Worm (Caenorhabditis elegans) whole organism, L3 larva: ENCODE data around the gene K09B11.4.
"Not testable (repeated sequence)": the region's sequence is repeated elsewhere in the genome, so short reads cannot be mapped to it uniquely, and the experiment has no call there.

Experiments used
- R02D3.7 ChIP-seq: fragments of 150-350 bp; optimal IDR thresholded peaks from 2 replicates; lab custom pipeline; 2014; ENCODE audit warnings: missing biosample characterization, missing genetic modification characterization
- ZK546.5 ChIP-seq: sonication (generic microtip); optimal IDR thresholded peaks from 2 replicates; lab custom pipeline; 2017; ENCODE audit warnings: missing biosample characterization, missing genetic modification characterization
- aly-2 ChIP-seq: fragments of 150-350 bp; optimal IDR thresholded peaks from 2 replicates; lab custom pipeline; 2014; ENCODE audit warnings: missing biosample characterization, missing genetic modification characterization
- ama-1 ChIP-seq: fragments of 150-350 bp; optimal IDR thresholded peaks from 2 replicates; lab custom pipeline; 2018
- ceh-16 ChIP-seq: sonication (generic microtip); optimal IDR thresholded peaks from 2 replicates; lab custom pipeline; 2017; ENCODE audit warnings: missing biosample characterization, missing genetic modification characterization
- ceh-28 ChIP-seq: fragments of 150-350 bp; optimal IDR thresholded peaks from 2 replicates; lab custom pipeline; 2014; ENCODE audit warnings: missing biosample characterization, missing genetic modification reagents, missing genetic modification characterization
- ceh-9 ChIP-seq: sonication (generic microtip); optimal IDR thresholded peaks from 2 replicates; lab custom pipeline; 2018; ENCODE audit warnings: missing biosample characterization, missing genetic modification characterization
- daf-12 ChIP-seq: fragments of 150-350 bp; optimal IDR thresholded peaks from 2 replicates; lab custom pipeline; 2014; ENCODE audit warnings: missing biosample characterization, missing genetic modification reagents, missing genetic modification characterization
- egl-5 ChIP-seq: fragments of 150-350 bp; optimal IDR thresholded peaks from 2 replicates; lab custom pipeline; 2017; ENCODE audit warnings: missing biosample characterization, missing genetic modification reagents, missing genetic modification characterization, inconsistent platforms
- elt-1 ChIP-seq: fragments of 150-350 bp; optimal IDR thresholded peaks from 2 replicates; lab custom pipeline; 2014; ENCODE audit warnings: missing biosample characterization, missing genetic modification characterization
- elt-3 ChIP-seq, 3 experiments: fragments of 150-350 bp in 1 of 3; sonication (generic microtip) in 2 of 3; optimal IDR thresholded peaks; 2 replicates in 2 of 3; 4 replicates in 1 of 3; lab custom pipeline; 2014 to 2017; ENCODE audit warnings: missing biosample characterization in 3 of 3, missing genetic modification characterization in 3 of 3
- eor-1 ChIP-seq, 2 experiments: fragments of 150-350 bp; optimal IDR thresholded peaks; 2 replicates each; lab custom pipeline; 2014 to 2018; ENCODE audit warnings: missing biosample characterization in 2 of 2, missing genetic modification characterization in 2 of 2
- fos-1 ChIP-seq: fragments of 150-350 bp; optimal IDR thresholded peaks from 2 replicates; lab custom pipeline; 2014; ENCODE audit warnings: missing biosample characterization, missing genetic modification characterization
- hmg-11 ChIP-seq: sonication (generic microtip); optimal IDR thresholded peaks from 2 replicates; lab custom pipeline; 2016; ENCODE audit warnings: missing genetic modification characterization, missing compliant biosample characterization
- lin-15B ChIP-seq: fragments of 150-350 bp; optimal IDR thresholded peaks from 2 replicates; lab custom pipeline; 2014; ENCODE audit warnings: missing biosample characterization, missing genetic modification characterization
- lin-39 ChIP-seq: fragments of 150-350 bp; optimal IDR thresholded peaks from 2 replicates; lab custom pipeline; 2018; ENCODE audit warnings: missing biosample characterization, missing genetic modification reagents, missing genetic modification characterization
- lsy-12 ChIP-seq: sonication (generic microtip); optimal IDR thresholded peaks from 2 replicates; lab custom pipeline; 2016; ENCODE audit warnings: mild to moderate bottlenecking, missing genetic modification characterization, missing compliant biosample characterization
- nfya-1 ChIP-seq: sonication (generic microtip); optimal IDR thresholded peaks from 2 replicates; lab custom pipeline; 2017; ENCODE audit warnings: missing genetic modification characterization, mild to moderate bottlenecking, missing compliant biosample characterization, antibody characterized with exemption, moderate library complexity; ENCODE audit not compliant: insufficient read depth
- nhr-11 ChIP-seq: fragments of 150-350 bp; optimal IDR thresholded peaks from 2 replicates; lab custom pipeline; 2014; ENCODE audit warnings: missing biosample characterization, missing genetic modification characterization
- nhr-12 ChIP-seq: fragments of 150-350 bp; optimal IDR thresholded peaks from 2 replicates; lab custom pipeline; 2014; ENCODE audit warnings: missing biosample characterization, missing genetic modification characterization
- nhr-23 ChIP-seq: fragments of 150-350 bp; optimal IDR thresholded peaks from 2 replicates; lab custom pipeline; 2014; ENCODE audit warnings: missing biosample characterization, missing genetic modification reagents, missing genetic modification characterization
- nhr-237 ChIP-seq: fragments of 150-350 bp; optimal IDR thresholded peaks from 2 replicates; lab custom pipeline; 2014; ENCODE audit warnings: missing biosample characterization, missing genetic modification characterization
- nhr-28 ChIP-seq: fragments of 150-350 bp; optimal IDR thresholded peaks from 2 replicates; lab custom pipeline; 2014; ENCODE audit warnings: missing biosample characterization, missing genetic modification characterization
- nhr-43 ChIP-seq: sonication (generic microtip); optimal IDR thresholded peaks from 2 replicates; lab custom pipeline; 2016; ENCODE audit warnings: mild to moderate bottlenecking, missing genetic modification characterization, missing compliant biosample characterization; ENCODE audit not compliant: poor library complexity, severe bottlenecking
- nhr-67 ChIP-seq: fragments of 150-350 bp; optimal IDR thresholded peaks from 2 replicates; lab custom pipeline; 2014; ENCODE audit warnings: missing biosample characterization, missing genetic modification characterization
- nhr-76 ChIP-seq: fragments of 150-350 bp; sonication (generic microtip); optimal IDR thresholded peaks from 5 replicates; lab custom pipeline; 2014; ENCODE audit warnings: missing biosample characterization, missing genetic modification characterization
- pha-4 ChIP-seq: fragments of 150-350 bp; optimal IDR thresholded peaks from 2 replicates; lab custom pipeline; 2014; ENCODE audit warnings: missing biosample characterization, missing genetic modification reagents, missing genetic modification characterization
- sea-2 ChIP-seq: fragments of 150-350 bp; sonication (generic microtip); optimal IDR thresholded peaks from 4 replicates; lab custom pipeline; 2014; ENCODE audit warnings: missing biosample characterization, missing genetic modification reagents, missing genetic modification characterization
- snpc-4 ChIP-seq: fragments of 150-350 bp; optimal IDR thresholded peaks from 2 replicates; lab custom pipeline; 2014; ENCODE audit warnings: missing biosample characterization, missing genetic modification characterization
- zag-1 ChIP-seq: fragments of 150-350 bp; optimal IDR thresholded peaks from 2 replicates; lab custom pipeline; 2014; ENCODE audit warnings: missing biosample characterization, missing genetic modification characterization
- ztf-11 ChIP-seq: fragments of 150-350 bp; optimal IDR thresholded peaks from 2 replicates; lab custom pipeline; 2014; ENCODE audit warnings: missing biosample characterization, missing genetic modification characterization
- ztf-4 ChIP-seq: fragments of 150-350 bp; optimal IDR thresholded peaks from 2 replicates; lab custom pipeline; 2014; ENCODE audit warnings: missing biosample characterization, missing genetic modification characterization

The K09B11.4 gene

DNA sequence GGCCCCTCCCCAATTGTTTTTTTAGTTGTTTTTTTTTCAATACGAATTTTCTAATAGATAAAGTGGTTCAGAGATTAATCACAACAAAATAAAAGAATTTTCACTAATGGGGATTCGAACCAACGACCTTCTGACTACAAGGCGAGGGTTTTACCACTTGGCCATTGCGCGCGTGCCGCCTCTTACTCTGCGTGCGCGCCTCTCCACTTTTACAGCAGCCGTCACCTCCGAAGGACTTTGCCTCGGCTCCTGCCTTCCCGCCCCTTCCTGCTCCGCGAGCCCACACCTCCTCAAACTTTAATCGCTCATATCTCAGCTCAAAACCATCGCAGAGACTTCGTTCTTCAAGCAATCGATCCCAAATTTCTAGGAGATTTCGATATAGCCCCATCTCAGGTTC is 797 bp downstream of the K09B11.4 start:
- peak; percentile 65 for TF ChIP-seq snpc-4 (tag; lab: Kevin White, UChicago)

DNA sequence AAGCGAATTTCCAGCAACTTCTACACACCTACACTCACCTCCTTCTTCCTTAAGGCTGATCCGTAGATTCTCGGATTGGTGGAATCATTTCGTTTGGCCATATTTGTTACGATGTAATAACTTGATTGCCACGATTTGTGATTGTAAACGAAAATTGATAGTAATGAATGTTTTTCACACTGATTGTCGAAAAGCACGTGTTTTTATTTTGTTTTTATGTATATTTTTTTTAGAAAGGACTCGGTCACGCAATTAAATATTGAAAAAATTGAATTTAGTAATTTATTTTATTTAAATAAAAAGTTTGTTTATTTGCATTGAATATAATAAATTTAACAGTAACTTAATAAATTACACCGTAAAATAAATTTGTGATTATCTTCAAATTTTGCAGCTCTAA is 4.6 kb downstream of the K09B11.4 start, which contains the start of gene K09B11.5:
K09B11.5 (minus strand) TSS at position 101 of the 400 bp plus-strand sequence.
- TF ChIP-seq R02D3.7, snpc-4, lin-15B (tag; lab: Kevin White, UChicago): not testable (repeated sequence)

DNA sequence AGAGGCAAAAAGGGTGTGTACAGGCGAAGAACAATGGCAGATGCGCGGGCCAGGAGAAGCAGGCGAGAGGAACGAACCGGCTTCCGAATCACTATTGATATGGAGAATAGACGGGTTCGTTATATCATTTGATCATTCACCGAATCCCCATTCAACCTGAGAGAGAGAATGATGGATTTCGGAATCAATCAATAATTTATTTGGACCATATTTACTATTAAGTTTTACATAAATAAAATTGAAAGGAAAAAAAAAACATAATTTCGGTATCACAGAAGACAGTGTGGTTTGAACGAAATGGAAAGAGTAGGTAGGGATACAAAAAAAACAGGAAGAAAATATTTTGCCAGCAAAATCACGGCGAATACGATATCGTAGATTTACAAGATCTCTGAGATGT is 15.9 kb downstream of the K09B11.4 start, which contains the start of gene mam-3:
mam-3 (minus strand) TSS at position 101 of the 400 bp plus-strand sequence.
- TF ChIP-seq hmg-11 (tag; lab: Kevin White, UChicago): no peak
- TF ChIP-seq nhr-12 (tag; lab: Kevin White, UChicago): no peak
- no peak for TF ChIP-seq aly-2 (tag; lab: Kevin White, UChicago)
- TF ChIP-seq ceh-9 (tag; lab: Kevin White, UChicago): no peak
- no peak for TF ChIP-seq ZK546.5 (tag; lab: Kevin White, UChicago)
- no peak for TF ChIP-seq nhr-237 (tag; lab: Kevin White, UChicago)
- no peak for TF ChIP-seq egl-5 (tag; lab: Kevin White, UChicago)
- no peak for TF ChIP-seq sea-2 (GFP tag; lab: Kevin White, UChicago)
- no peak for TF ChIP-seq lsy-12
- TF ChIP-seq daf-12: no peak
- TF ChIP-seq elt-1 (tag; lab: Kevin White, UChicago): no peak
- TF ChIP-seq ama-1: no peak
- TF ChIP-seq fos-1: no peak
- no peak for TF ChIP-seq nhr-11 (tag; lab: Kevin White, UChicago)
- no peak for TF ChIP-seq R02D3.7 (tag; lab: Kevin White, UChicago)
- TF ChIP-seq nhr-43 (tag; lab: Kevin White, UChicago): no peak
- TF ChIP-seq, all 47 proteins: peak for 0

DNA sequence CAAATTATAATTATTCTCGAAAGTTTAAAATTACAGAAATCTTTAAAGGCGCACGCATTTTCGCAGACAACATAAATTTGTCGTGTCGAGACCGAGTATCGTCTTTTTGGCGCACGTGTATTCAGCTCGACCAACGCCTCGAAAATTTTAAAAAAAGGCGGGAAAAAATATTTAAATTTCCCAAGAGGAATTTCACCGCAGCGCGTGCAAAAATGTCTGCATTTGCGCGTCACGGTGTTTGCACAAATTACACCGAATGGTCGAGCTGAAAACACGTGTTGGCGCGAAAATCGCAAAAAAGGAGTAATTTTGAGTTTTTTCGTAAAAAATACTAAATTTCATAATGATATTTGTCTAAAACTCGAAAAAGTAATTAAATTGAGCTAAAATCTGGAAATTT is 21.4 kb downstream of the K09B11.4 start:
- no peak for TF ChIP-seq nhr-28
- no peak for TF ChIP-seq ztf-4 (tag; lab: Kevin White, UChicago)
- TF ChIP-seq elt-3 (tag; optimal IDR thresholded peaks at IDR 0.05; lab: Kevin White, UChicago): no peak
- TF ChIP-seq lsy-12: no peak
- no peak for TF ChIP-seq daf-12
- no peak for TF ChIP-seq eor-1 (tag; optimal IDR thresholded peaks at IDR 0.05; lab: Kevin White, UChicago)
- TF ChIP-seq ceh-16 (tag; lab: Kevin White, UChicago): no peak
- no peak for TF ChIP-seq fos-1

DNA sequence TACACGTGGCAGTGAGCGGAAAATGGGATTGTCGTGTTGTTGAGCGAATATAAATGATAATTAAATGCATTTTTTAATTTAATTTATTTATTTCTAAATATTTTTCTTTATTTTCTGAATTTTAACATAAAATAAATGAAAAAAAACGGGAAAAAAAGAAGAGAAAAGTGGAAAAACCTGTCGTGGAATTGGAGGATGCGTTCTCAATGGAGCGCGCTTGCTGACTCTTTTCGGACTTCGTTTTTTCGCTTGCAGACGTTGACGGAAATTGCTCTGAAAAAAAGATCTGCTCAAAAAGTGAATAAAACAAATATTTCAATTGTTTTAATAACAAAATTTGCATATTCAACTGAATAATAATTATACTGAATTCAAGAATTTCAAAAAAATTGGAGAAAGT is 24.2 kb downstream of the K09B11.4 start:
- peak; percentile 1 for TF ChIP-seq nhr-23 (tag; lab: Kevin White, UChicago)
- peak; percentile 46 for TF ChIP-seq pha-4 (tag; lab: Kevin White, UChicago)
- peak; percentile 37 for TF ChIP-seq nfya-1
- TF ChIP-seq ceh-28 (tag; lab: Kevin White, UChicago): no peak
- TF ChIP-seq zag-1: no peak
- TF ChIP-seq eor-1 (tag; optimal IDR thresholded peaks at IDR 0.05; lab: Kevin White, UChicago): no peak
- no peak for TF ChIP-seq nhr-67 (tag; lab: Kevin White, UChicago)
- peak; percentile 60 for TF ChIP-seq lin-15B (tag; lab: Kevin White, UChicago)
- TF ChIP-seq nhr-76: no peak

DNA sequence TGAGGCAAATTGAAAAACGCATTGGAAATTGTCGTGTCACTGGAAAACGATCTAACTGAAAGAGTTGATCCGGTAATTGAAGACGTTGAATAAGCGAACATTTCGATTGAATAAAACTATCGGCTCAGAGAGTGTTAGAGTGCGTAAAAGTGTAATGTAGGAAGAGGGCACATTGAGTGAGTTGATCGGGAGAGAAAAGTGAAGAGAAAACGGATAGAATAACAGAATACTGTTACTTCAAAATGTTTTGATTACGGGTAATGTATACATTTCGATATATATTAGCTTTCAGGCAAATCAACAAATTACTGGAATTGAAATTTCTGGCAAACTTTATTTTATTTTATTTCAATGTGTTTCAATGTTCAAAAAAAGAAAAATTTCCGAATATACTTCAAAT is 25.4 kb downstream of the K09B11.4 start, which contains the start of gene uso-1:
uso-1 (minus strand) TSS at position 101 of the 400 bp plus-strand sequence.
- no peak for TF ChIP-seq lin-39

DNA sequence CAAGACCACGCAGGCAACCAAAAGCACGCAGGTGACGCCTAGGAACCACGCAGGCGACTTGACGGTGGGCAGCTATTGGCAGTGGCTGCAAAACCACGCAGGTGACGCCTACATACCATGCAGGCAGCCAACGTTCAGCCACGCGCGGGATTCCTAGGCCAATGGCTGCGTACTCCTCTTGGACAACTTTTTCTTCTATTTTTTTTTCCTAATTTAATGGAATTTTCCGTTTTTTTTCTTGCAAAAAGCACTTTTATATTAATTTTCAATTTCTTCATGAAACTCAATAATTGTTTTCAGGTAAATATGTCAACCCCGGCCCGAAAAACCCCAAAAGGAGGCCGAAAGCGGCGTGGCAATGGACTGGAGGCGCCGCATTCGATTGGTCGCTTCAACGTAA is 25.9 kb downstream of the K09B11.4 start, which contains the start of gene Y38H8A.7:
Y38H8A.7 (plus strand) TSS at position 301 of the 400 bp plus-strand sequence.
- not testable (repeated sequence) for TF ChIP-seq ama-1; ztf-11 (tag; lab: Kevin White, UChicago); nhr-23 (tag; lab: Kevin White, UChicago)
